Fruit fly (Drosophila melanogaster) whole organism, prepupa: ENCODE results near the gene Wdr24.

Experiments used
- CG11762 ChIP-seq: fragments of 200-800 bp; sonication (Bioruptor generic); optimal IDR thresholded peaks from 3 replicates; lab custom pipeline; 2016; ENCODE audit warnings: missing biosample characterization, missing genetic modification characterization; ENCODE audit not compliant: insufficient read depth
- CG16779 ChIP-seq: fragments of 200-800 bp; sonication (Bioruptor generic); optimal IDR thresholded peaks from 3 replicates; lab custom pipeline; 2017; ENCODE audit warnings: missing biosample characterization, mild to moderate bottlenecking, missing genetic modification characterization
- CG6792 ChIP-seq: fragments of 200-800 bp; sonication (Bioruptor generic); optimal IDR thresholded peaks from 3 replicates; lab custom pipeline; 2016; ENCODE audit warnings: missing biosample characterization, missing genetic modification characterization
- CG6854 ChIP-seq: fragments of 200-800 bp; sonication (Bioruptor generic); optimal IDR thresholded peaks from 2 replicates; lab custom pipeline; 2017; ENCODE audit warnings: missing biosample characterization, mild to moderate bottlenecking, missing genetic modification characterization
- Eip75B ChIP-seq: fragments of 200-800 bp; sonication (Bioruptor generic); optimal IDR thresholded peaks from 3 replicates; lab custom pipeline; 2016; ENCODE audit warnings: missing biosample characterization, missing genetic modification characterization
- Hr4 ChIP-seq: fragments of 200-800 bp; sonication (Bioruptor generic); optimal IDR thresholded peaks from 3 replicates; lab custom pipeline; 2016; ENCODE audit warnings: missing biosample characterization, missing genetic modification characterization
- Sox15 ChIP-seq: fragments of 200-800 bp; sonication (Bioruptor generic); optimal IDR thresholded peaks from 3 replicates; lab custom pipeline; 2016; ENCODE audit warnings: missing biosample characterization, missing genetic modification characterization
- dsx ChIP-seq: fragments of 200-800 bp; optimal IDR thresholded peaks from 3 replicates; lab custom pipeline; 2019; ENCODE audit warnings: missing biosample characterization, mild to moderate bottlenecking, missing genetic modification characterization, moderate library complexity; ENCODE audit not compliant: poor library complexity, severe bottlenecking
- fd85E ChIP-seq: fragments of 200-800 bp; sonication (Bioruptor generic); optimal IDR thresholded peaks from 3 replicates; lab custom pipeline; 2016; ENCODE audit warnings: missing biosample characterization, missing genetic modification characterization
- pdm3 ChIP-seq: fragments of 200-800 bp; sonication (Bioruptor generic); optimal IDR thresholded peaks from 3 replicates; lab custom pipeline; 2016; ENCODE audit warnings: missing biosample characterization, missing genetic modification characterization
- salr ChIP-seq, 2 experiments: fragments of 200-800 bp; sonication (Bioruptor generic); optimal IDR thresholded peaks; 3 replicates each; lab custom pipeline; 2016 to 2018; ENCODE audit warnings: missing biosample characterization in 2 of 2, missing genetic modification characterization in 2 of 2, mild to moderate bottlenecking in 1 of 2
- ss ChIP-seq, 2 experiments: fragments of 200-800 bp; sonication (Bioruptor generic); optimal IDR thresholded peaks; 2 replicates in 1 of 2; 3 replicates in 1 of 2; lab custom pipeline; 2017 to 2018; ENCODE audit warnings: mild to moderate bottlenecking in 2 of 2, missing biosample characterization in 2 of 2, missing genetic modification characterization in 2 of 2, moderate library complexity in 1 of 2

dm6 chr3R:29722238-29722637 lies 22.7 kb downstream of the Wdr24 start, which contains the start of gene CG34296:
- TF ChIP-seq CG11762 (no peak), Hr4 (GFP tag; lab: Kevin White, UChicago) (no peak), fd85E (GFP tag; lab: Kevin White, UChicago) (no peak), CG6792 (no peak), CG16779 (no peak), dsx (GFP tag; lab: Kevin White, UChicago) (no peak), Sox15 (GFP tag; lab: Kevin White, UChicago) (no peak), salr (GFP tag; optimal IDR thresholded peaks at IDR 0.05; lab: Kevin White, UChicago) (no peak), CG6854 (GFP tag; lab: Kevin White, UChicago) (no peak), ss (GFP tag; optimal IDR thresholded peaks at IDR 0.05; lab: Kevin White, UChicago) (no peak), pdm3 (GFP tag; lab: Kevin White, UChicago) (no peak), Eip75B (GFP tag; lab: Kevin White, UChicago) (no peak)
